Fruit fly (Drosophila melanogaster) whole organism, embryonic: ENCODE measurements around the gene Oseg2.
A peak's percentile ranks its signal among the peaks of the same experiment; 100 is the strongest.

Experiments used
- Atf6 ChIP-seq: fragments of 200-800 bp; sonication (Bioruptor generic); IDR thresholded peaks from 2 replicates; pipeline ENCODE4 v1.3.6; 2022; ENCODE audit warnings: missing biosample characterization, missing genetic modification characterization
- CG1024 ChIP-seq: fragments of 200-800 bp; sonication (Bioruptor generic); IDR thresholded peaks from 2 replicates; pipeline ENCODE4 v1.3.6; 2022; ENCODE audit warnings: missing biosample characterization, missing genetic modification characterization
- CG11085 ChIP-seq: fragments of 200-800 bp; sonication (Bioruptor generic); IDR thresholded peaks from 2 replicates; pipeline ENCODE4 v1.3.6; 2022; ENCODE audit warnings: missing biosample characterization, missing genetic modification characterization
- CG11398 ChIP-seq: fragments of 200-800 bp; sonication (Bioruptor generic); optimal IDR thresholded peaks from 2 replicates; lab custom pipeline; 2016; ENCODE audit warnings: missing biosample characterization, missing genetic modification characterization
- CG12104 ChIP-seq: fragments of 200-800 bp; sonication (Bioruptor generic); optimal IDR thresholded peaks from 3 replicates; lab custom pipeline; 2016; ENCODE audit warnings: missing biosample characterization, missing genetic modification characterization
- CG13287 ChIP-seq: fragments of 200-800 bp; sonication (Bioruptor generic); IDR thresholded peaks from 2 replicates; pipeline ENCODE4 v1.3.6; 2022; ENCODE audit warnings: missing biosample characterization, missing genetic modification characterization; ENCODE audit not compliant: partially characterized antibody
- CG14710 ChIP-seq: fragments of 200-800 bp; sonication (Bioruptor generic); optimal IDR thresholded peaks from 3 replicates; lab custom pipeline; 2019; ENCODE audit warnings: missing biosample characterization, mild to moderate bottlenecking, missing genetic modification characterization, moderate library complexity
- CG1529 ChIP-seq: fragments of 200-800 bp; sonication (Bioruptor generic); optimal IDR thresholded peaks from 3 replicates; lab custom pipeline; 2018; ENCODE audit warnings: missing biosample characterization, missing genetic modification characterization
- CG15514 ChIP-seq: fragments of 200-800 bp; sonication (Bioruptor generic); optimal IDR thresholded peaks from 3 replicates; lab custom pipeline; 2017; ENCODE audit warnings: missing biosample characterization, missing genetic modification characterization, mild to moderate bottlenecking, moderate library complexity, missing genetic modification reagents
- CG17829 ChIP-seq: fragments of 200-800 bp; optimal IDR thresholded peaks from 2 replicates; lab custom pipeline; 2019; ENCODE audit warnings: missing biosample characterization, mild to moderate bottlenecking, missing genetic modification characterization, moderate library complexity
- CG2889 ChIP-seq: fragments of 200-800 bp; sonication (Bioruptor generic); IDR thresholded peaks from 3 replicates; pipeline ENCODE4 v1.3.6; 2022; ENCODE audit warnings: missing biosample characterization, missing genetic modification characterization
- CG31388 ChIP-seq: fragments of 200-800 bp; sonication (Bioruptor generic); optimal IDR thresholded peaks from 2 replicates; lab custom pipeline; 2016; ENCODE audit warnings: missing biosample characterization, missing genetic modification characterization
- CG3163 ChIP-seq: fragments of 200-800 bp; sonication (Bioruptor generic); optimal IDR thresholded peaks from 3 replicates; lab custom pipeline; 2016; ENCODE audit warnings: missing biosample characterization, missing genetic modification characterization
- CG34422 ChIP-seq: fragments of 200-800 bp; sonication (Bioruptor generic); IDR thresholded peaks from 3 replicates; pipeline ENCODE4 v1.3.6; 2022; ENCODE audit warnings: missing biosample characterization, missing genetic modification characterization
- CG4328 ChIP-seq: fragments of 200-800 bp; sonication (Bioruptor generic); optimal IDR thresholded peaks from 3 replicates; lab custom pipeline; 2017; ENCODE audit warnings: missing biosample characterization, missing genetic modification reagents, missing genetic modification characterization
- CG6854 ChIP-seq: fragments of 200-800 bp; sonication (Bioruptor generic); optimal IDR thresholded peaks from 3 replicates; lab custom pipeline; 2017; ENCODE audit warnings: missing biosample characterization, mild to moderate bottlenecking, missing genetic modification characterization
- CG8388 ChIP-seq: fragments of 200-800 bp; sonication (Bioruptor generic); optimal IDR thresholded peaks from 2 replicates; lab custom pipeline; 2019; ENCODE audit warnings: missing biosample characterization, mild to moderate bottlenecking, missing genetic modification characterization, moderate library complexity
- CG9609 ChIP-seq: fragments of 200-800 bp; sonication (Bioruptor generic); optimal IDR thresholded peaks from 3 replicates; lab custom pipeline; 2016; ENCODE audit warnings: missing biosample characterization, missing genetic modification characterization
- CTCF ChIP-seq: fragments of 200-800 bp; sonication (Bioruptor generic); optimal IDR thresholded peaks from 2 replicates; lab custom pipeline; 2017; ENCODE audit warnings: missing biosample characterization, mild to moderate bottlenecking, missing genetic modification characterization, moderate library complexity
- ERR ChIP-seq: fragments of 200-800 bp; sonication (Bioruptor generic); optimal IDR thresholded peaks from 2 replicates; lab custom pipeline; 2016; ENCODE audit warnings: missing biosample characterization, missing genetic modification characterization
- Ets97D ChIP-seq: fragments of 200-800 bp; sonication (Bioruptor generic); optimal IDR thresholded peaks from 3 replicates; lab custom pipeline; 2016; ENCODE audit warnings: missing biosample characterization, missing genetic modification characterization
- Hsf ChIP-seq: fragments of 200-800 bp; sonication (Bioruptor generic); optimal IDR thresholded peaks from 3 replicates; lab custom pipeline; 2016; ENCODE audit warnings: missing biosample characterization, missing genetic modification characterization
- Jarid2 ChIP-seq: fragments of 200-800 bp; sonication (Bioruptor generic); optimal IDR thresholded peaks from 3 replicates; lab custom pipeline; 2017; ENCODE audit warnings: mild to moderate bottlenecking, missing biosample characterization, missing genetic modification reagents, missing genetic modification characterization
- Kr ChIP-seq: fragments of 200-800 bp; sonication (Bioruptor generic); optimal IDR thresholded peaks from 2 replicates; lab custom pipeline; 2017; ENCODE audit warnings: missing biosample characterization, mild to moderate bottlenecking, missing genetic modification characterization
- Lhr ChIP-seq: fragments of 200-800 bp; sonication (Bioruptor generic); optimal IDR thresholded peaks from 3 replicates; lab custom pipeline; 2017; ENCODE audit warnings: mild to moderate bottlenecking, missing biosample characterization, missing genetic modification reagents, missing genetic modification characterization
- Lpt ChIP-seq: fragments of >200 bp; optimal IDR thresholded peaks from 2 replicates; lab custom pipeline; 2018; ENCODE audit warnings: missing biosample characterization, missing genetic modification characterization
- Opbp ChIP-seq: fragments of 200-800 bp; sonication (Bioruptor generic); IDR thresholded peaks from 3 replicates; pipeline ENCODE4 v1.3.6; 2022; ENCODE audit warnings: missing biosample characterization, missing genetic modification characterization; ENCODE audit not compliant: partially characterized antibody
- Taf1 ChIP-seq: fragments of 200-800 bp; sonication (Bioruptor generic); IDR thresholded peaks from 2 replicates; pipeline ENCODE4 v1.3.6; 2022; ENCODE audit warnings: missing biosample characterization, missing genetic modification characterization
- Tbp ChIP-seq: fragments of >200 bp; optimal IDR thresholded peaks from 2 replicates; lab custom pipeline; 2018; ENCODE audit warnings: missing biosample characterization, missing genetic modification characterization
- az2 ChIP-seq: fragments of 200-800 bp; sonication (Bioruptor generic); optimal IDR thresholded peaks from 3 replicates; lab custom pipeline; 2016; ENCODE audit warnings: missing biosample characterization, missing genetic modification characterization
- btn ChIP-seq: fragments of 200-800 bp; sonication (Bioruptor generic); optimal IDR thresholded peaks from 2 replicates; lab custom pipeline; 2016; ENCODE audit warnings: missing biosample characterization, missing genetic modification characterization
- chn ChIP-seq: fragments of 200-800 bp; sonication (Bioruptor generic); optimal IDR thresholded peaks from 2 replicates; lab custom pipeline; 2016; ENCODE audit warnings: missing biosample characterization, missing genetic modification characterization
- ci ChIP-seq: fragments of 200-800 bp; sonication (Bioruptor generic); IDR thresholded peaks from 3 replicates; pipeline ENCODE4 v1.3.6; 2022; ENCODE audit warnings: missing biosample characterization, missing genetic modification characterization
- crp ChIP-seq, 2 experiments: fragments of 200-800 bp; sonication (Bioruptor generic); optimal IDR thresholded peaks; 2 replicates in 1 of 2; 3 replicates in 1 of 2; lab custom pipeline; 2017; ENCODE audit warnings: missing biosample characterization in 2 of 2, missing genetic modification characterization in 2 of 2, mild to moderate bottlenecking in 1 of 2, moderate library complexity in 1 of 2
- da ChIP-seq: fragments of 200-800 bp; sonication (Bioruptor generic); optimal IDR thresholded peaks from 2 replicates; lab custom pipeline; 2016; ENCODE audit warnings: missing biosample characterization, missing genetic modification characterization
- dmrt99B ChIP-seq: fragments of 200-800 bp; sonication (Bioruptor generic); optimal IDR thresholded peaks from 2 replicates; lab custom pipeline; 2018; ENCODE audit warnings: missing biosample characterization, mild to moderate bottlenecking, missing genetic modification characterization, moderate library complexity
- emc ChIP-seq: fragments of 200-800 bp; sonication (Bioruptor generic); optimal IDR thresholded peaks from 2 replicates; lab custom pipeline; 2016; ENCODE audit warnings: missing biosample characterization, missing genetic modification characterization
- esg ChIP-seq: fragments of 200-800 bp; sonication (Bioruptor generic); conservative IDR thresholded peaks from 2 replicates; pipeline ENCODE4 v1.3.6; 2022; ENCODE audit warnings: missing biosample characterization, missing genetic modification characterization
- gsb-n ChIP-seq: fragments of 200-800 bp; sonication (Bioruptor generic); optimal IDR thresholded peaks from 3 replicates; lab custom pipeline; 2018; ENCODE audit warnings: missing biosample characterization, mild to moderate bottlenecking, missing genetic modification characterization
- h ChIP-seq: fragments of >200 bp; optimal IDR thresholded peaks from 2 replicates; lab custom pipeline; 2017
- inv ChIP-seq: fragments of 200-800 bp; sonication (Bioruptor generic); IDR thresholded peaks from 2 replicates; pipeline ENCODE4 v1.3.6; 2022; ENCODE audit warnings: missing biosample characterization, missing genetic modification characterization; ENCODE audit not compliant: partially characterized antibody
- lbe ChIP-seq: fragments of 200-800 bp; sonication (Bioruptor generic); optimal IDR thresholded peaks from 2 replicates; lab custom pipeline; 2016; ENCODE audit warnings: missing biosample characterization, mild to moderate bottlenecking, missing genetic modification characterization
- lola ChIP-seq, 3 experiments: fragments of >200 bp in 2 of 3; fragments of 200-800 bp in 1 of 3; sonication (Bioruptor generic) in 1 of 3; optimal IDR thresholded peaks; 2 replicates each; lab custom pipeline; 2017 to 2019; ENCODE audit warnings: missing biosample characterization in 3 of 3, missing genetic modification characterization in 3 of 3, mild to moderate bottlenecking in 1 of 3, moderate library complexity in 1 of 3
- maf-S ChIP-seq: fragments of 200-800 bp; sonication (Bioruptor generic); optimal IDR thresholded peaks from 2 replicates; lab custom pipeline; 2016; ENCODE audit warnings: missing biosample characterization, missing genetic modification characterization
- pan ChIP-seq, 4 experiments: fragments of >200 bp in 3 of 4; fragments of 200-800 bp in 1 of 4; sonication (Bioruptor generic) in 1 of 4; optimal IDR thresholded peaks in 3 of 4; IDR thresholded peaks in 1 of 4; 2 replicates each; pipeline versions ENCODE4 v1.3.6 to Lab custom; 2017 to 2022; ENCODE audit warnings: missing biosample characterization in 2 of 4, missing genetic modification characterization in 2 of 4, mixed read lengths in 1 of 4
- slp2 ChIP-seq: fragments of 200-800 bp; sonication (Bioruptor generic); optimal IDR thresholded peaks from 2 replicates; lab custom pipeline; 2016; ENCODE audit warnings: missing biosample characterization, missing genetic modification characterization
- ssp ChIP-seq: fragments of 200-800 bp; sonication (Bioruptor generic); IDR thresholded peaks from 2 replicates; pipeline ENCODE4 v1.3.6; 2022; ENCODE audit warnings: missing biosample characterization, missing genetic modification characterization
- stc ChIP-seq: fragments of 200-800 bp; sonication (Bioruptor generic); IDR thresholded peaks from 2 replicates; pipeline ENCODE4 v1.3.6; 2022; ENCODE audit warnings: missing biosample characterization, missing genetic modification characterization
- ttk ChIP-seq: fragments of 200-800 bp; sonication (Bioruptor generic); IDR thresholded peaks from 2 replicates; pipeline ENCODE4 v2.1.2; 2022; ENCODE audit warnings: missing biosample characterization, missing genetic modification characterization
- tup ChIP-seq: fragments of 200-800 bp; sonication (Bioruptor generic); optimal IDR thresholded peaks from 2 replicates; lab custom pipeline; 2016; ENCODE audit warnings: missing biosample characterization, mild to moderate bottlenecking, missing genetic modification characterization, moderate library complexity
- unc-4 ChIP-seq: fragments of 200-800 bp; sonication (Bioruptor generic); IDR thresholded peaks from 2 replicates; pipeline ENCODE4 v1.3.6; 2022; ENCODE audit warnings: missing biosample characterization, missing genetic modification characterization; ENCODE audit not compliant: partially characterized antibody

Oseg2 gene

DNA sequence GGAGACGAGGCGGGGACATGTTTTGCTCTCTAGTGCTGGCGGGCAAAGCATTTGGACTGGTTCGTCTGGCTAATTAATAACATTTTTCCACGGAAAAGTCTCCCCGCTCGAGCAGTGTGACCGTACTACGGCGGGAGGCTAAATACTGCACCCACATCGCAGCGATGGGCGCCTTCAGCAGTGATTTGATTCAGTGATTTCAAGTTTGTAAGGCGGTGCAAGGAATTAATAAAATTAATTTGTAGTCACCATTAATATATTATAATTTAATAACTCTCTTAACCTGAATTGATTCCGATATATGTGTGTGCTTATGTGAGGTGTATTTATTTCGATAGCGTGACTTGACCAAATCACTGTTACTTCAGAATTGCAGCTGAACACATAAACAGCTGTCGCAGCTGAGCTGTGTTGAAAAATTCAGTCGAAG lies 33.1 kb downstream of the Oseg2 start, which contains the start of the genes oxt and CG13807:
Gene oxt (minus strand): TSS at position 150 of the 430 bp plus-strand sequence.
Gene CG13807 (plus strand): TSS at position 405 of the 430 bp plus-strand sequence.
- peak; percentile 85 for TF ChIP-seq dmrt99B (tag; lab: Kevin White, UChicago)
- TF ChIP-seq CG12104 (GFP tag; lab: Kevin White, UChicago): peak; percentile 80
- peak; percentile 68 for TF ChIP-seq tup (GFP tag; lab: Kevin White, UChicago)
- no peak for TF ChIP-seq btn (GFP tag; lab: Kevin White, UChicago)
- peak; percentile 55 for TF ChIP-seq Jarid2 (GFP tag; lab: Kevin White, UChicago)
- TF ChIP-seq h (lab: Kevin White, UChicago): no peak
- no peak for TF ChIP-seq Lpt
- no peak for TF ChIP-seq Opbp (GFP tag; lab: Robert Waterston, UW)
- TF ChIP-seq CG15514: peak; percentile 79
- peak; percentile 62 for TF ChIP-seq chn (GFP tag; lab: Kevin White, UChicago)
- peak; percentile 83 for TF ChIP-seq CG1024 (GFP tag; lab: Robert Waterston, UW)
- TF ChIP-seq stc (GFP tag; lab: Robert Waterston, UW): peak; percentile 85
- peak; percentile 55 for TF ChIP-seq Ets97D (GFP tag; lab: Kevin White, UChicago)
- peak in 1 of 3 experiments; percentile 87 for TF ChIP-seq lola (GFP tag; optimal IDR thresholded peaks at IDR 0.05; lab: Kevin White, UChicago)
- no peak for TF ChIP-seq CG3163 (GFP tag; lab: Kevin White, UChicago)
- peak; percentile 76 for TF ChIP-seq CG4328
- TF ChIP-seq CTCF (GFP tag; lab: Kevin White, UChicago): peak; percentile 23
- no peak for TF ChIP-seq Tbp (GFP tag; lab: Kevin White, UChicago)
- TF ChIP-seq esg (GFP tag; lab: Robert Waterston, UW): peak; percentile 84
- peak; percentile 92 for TF ChIP-seq CG17829 (tag; lab: Kevin White, UChicago)
- TF ChIP-seq crp (GFP tag; optimal IDR thresholded peaks at IDR 0.05; lab: Kevin White, UChicago): peak; percentile 84 to 95
- TF ChIP-seq unc-4 (GFP tag; lab: Robert Waterston, UW): peak; percentile 36; the same call in 1 of the 2 replicates
- TF ChIP-seq Atf6 (GFP tag; lab: Robert Waterston, UW): peak; percentile 85
- peak; percentile 42 for TF ChIP-seq slp2 (GFP tag; lab: Kevin White, UChicago)
- TF ChIP-seq da (GFP tag; lab: Kevin White, UChicago): peak; percentile 30
- peak; percentile 48 for TF ChIP-seq CG31388
- peak; percentile 82 for TF ChIP-seq ttk (GFP tag; lab: Robert Waterston, UW)
- peak; percentile 79 for TF ChIP-seq Hsf (GFP tag; lab: Kevin White, UChicago)
- TF ChIP-seq ssp: peak; percentile 82
- TF ChIP-seq emc (GFP tag; lab: Kevin White, UChicago): peak; percentile 0
- peak; percentile 94 for TF ChIP-seq ci
- peak; percentile 87 for TF ChIP-seq az2 (GFP tag; lab: Kevin White, UChicago)
- TF ChIP-seq inv: 0 out of 2 replicates have a peak, but pooled peaks have one; percentile 12
- no peak for TF ChIP-seq ERR (GFP tag; lab: Kevin White, UChicago)
- TF ChIP-seq CG11085 (GFP tag; lab: Robert Waterston, UW): peak; percentile 85
- peak; percentile 81 for TF ChIP-seq gsb-n
- TF ChIP-seq lbe (GFP tag; lab: Kevin White, UChicago): no peak
- TF ChIP-seq CG8388 (GFP tag; lab: Kevin White, UChicago): peak; percentile 83
- peak; percentile 59 for TF ChIP-seq CG9609 (GFP tag; lab: Kevin White, UChicago)
- no peak for TF ChIP-seq pan (optimal IDR thresholded peaks at IDR 0.05; lab: Kevin White, UChicago)
- TF ChIP-seq pan (GFP tag; optimal IDR thresholded peaks at IDR 0.05 in 1 of 2, IDR thresholded peaks at IDR 0.05 in 1 of 2): peak in 1 of 2 experiments; percentile 94
- TF ChIP-seq maf-S (GFP tag; lab: Kevin White, UChicago): no peak
- no peak for TF ChIP-seq Kr
- TF ChIP-seq CG1529 (GFP tag; lab: Kevin White, UChicago): peak; percentile 75
- peak; percentile 77 for TF ChIP-seq Taf1 (GFP tag; lab: Robert Waterston, UW)
- peak; percentile 62 for TF ChIP-seq CG13287 (GFP tag; lab: Robert Waterston, UW)
- peak; percentile 90 for TF ChIP-seq CG34422
- peak; percentile 89 for TF ChIP-seq CG14710 (tag; lab: Kevin White, UChicago)
- peak; percentile 80 for TF ChIP-seq Lhr (GFP tag; lab: Kevin White, UChicago)
- TF ChIP-seq CG2889 (GFP tag; lab: Robert Waterston, UW): peak; percentile 79
- no peak for TF ChIP-seq CG11398 (GFP tag; lab: Kevin White, UChicago)
- TF ChIP-seq CG6854 (GFP tag; lab: Kevin White, UChicago): peak; percentile 39
